Fruit fly (Drosophila melanogaster): ENCODE data around the gene CG1958.

Gene CG1958

DNA sequence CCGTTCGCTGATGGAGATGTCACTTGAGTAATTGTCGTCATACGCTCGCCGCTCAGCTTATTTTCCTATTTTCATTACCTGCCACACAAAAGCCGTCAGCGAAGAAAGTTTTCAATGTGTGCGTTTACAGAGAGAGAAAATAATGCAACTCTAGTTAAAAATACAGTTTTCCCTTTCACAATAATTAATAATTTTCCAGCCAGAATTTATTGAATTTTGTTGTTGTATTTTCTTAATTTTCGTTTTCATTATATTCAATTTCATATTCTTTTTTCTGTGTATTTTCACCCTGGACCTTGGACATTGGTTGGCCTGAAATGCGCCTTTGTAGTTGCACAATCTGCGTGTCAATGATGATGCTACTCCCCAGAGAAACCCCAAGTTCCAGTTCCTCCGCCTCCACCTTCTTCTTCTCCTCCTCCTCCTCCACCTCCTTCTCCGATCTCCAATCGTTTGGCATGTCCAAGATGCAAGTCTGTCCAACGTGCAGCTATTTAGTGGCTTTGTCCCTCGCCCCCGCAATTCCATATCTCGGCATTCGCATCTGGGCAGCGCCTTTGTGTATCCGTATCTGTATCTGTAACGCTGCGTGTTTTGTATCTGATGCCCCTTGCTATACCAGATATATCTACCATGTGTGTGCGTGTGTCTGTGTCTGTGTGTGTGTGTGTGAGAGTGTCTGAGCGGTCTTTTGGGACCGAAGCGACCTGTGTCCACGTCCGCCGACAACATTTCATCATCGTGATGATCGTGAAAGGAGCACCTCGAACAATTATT, 44.4 kb upstream of the CG1958 start (continued):
- TF ChIP-seq CG10366 (GFP tag; IDR thresholded peaks at IDR 0.05): no peak
- no peak for TF ChIP-seq onecut (GFP tag; IDR thresholded peaks at IDR 0.05)
- no peak for TF ChIP-seq ERR (GFP tag; optimal IDR thresholded peaks at IDR 0.05)
- TF ChIP-seq CG2202 (tag; optimal IDR thresholded peaks at IDR 0.05): no peak
- no peak for TF ChIP-seq CG10267 (tag; optimal IDR thresholded peaks at IDR 0.05)
- no peak for TF ChIP-seq wek (GFP tag; optimal IDR thresholded peaks at IDR 0.05)
- no peak for TF ChIP-seq psq (GFP tag; optimal IDR thresholded peaks at IDR 0.05)
- no peak for TF ChIP-seq gt (GFP tag; IDR thresholded peaks at IDR 0.05)
- peak; percentile 25 for TF ChIP-seq CG12391 (tag; optimal IDR thresholded peaks at IDR 0.05)
- TF ChIP-seq cato (GFP tag; optimal IDR thresholded peaks at IDR 0.05; ENCODE audit: borderline replicate concordance): no peak
- no peak for TF ChIP-seq jumu (GFP tag; optimal IDR thresholded peaks at IDR 0.05)
- TF ChIP-seq vvl (GFP tag; IDR thresholded peaks at IDR 0.05): peak; percentile 50; the same call in 1 of the 2 replicates
- TF ChIP-seq CG12236 (GFP tag; optimal IDR thresholded peaks at IDR 0.05): no peak
- TF ChIP-seq Gug (GFP tag; IDR thresholded peaks at IDR 0.05): no peak
- no peak for TF ChIP-seq NfI (GFP tag; optimal IDR thresholded peaks at IDR 0.05)
- TF ChIP-seq Chrac-16 (GFP tag; optimal IDR thresholded peaks at IDR 0.05): no peak
- no peak for TF ChIP-seq chm (GFP tag; IDR thresholded peaks at IDR 0.05)
- no peak for TF ChIP-seq CG3847 (GFP tag; IDR thresholded peaks at IDR 0.05)
- no peak for TF ChIP-seq CG4854 (GFP tag; optimal IDR thresholded peaks at IDR 0.05)
- TF ChIP-seq unc-4 (GFP tag; IDR thresholded peaks at IDR 0.05; ENCODE audit: partially characterized antibody): no peak
- no peak for TF ChIP-seq so (GFP tag; IDR thresholded peaks at IDR 0.05)
- no peak for TF ChIP-seq toy (GFP tag; IDR thresholded peaks at IDR 0.05)
- no peak for TF ChIP-seq CG6254 (GFP tag; optimal IDR thresholded peaks at IDR 0.05)
- TF ChIP-seq GATAe (GFP tag; conservative IDR thresholded peaks at IDR 0.05): no peak
- no peak for TF ChIP-seq Myb (GFP tag; optimal IDR thresholded peaks at IDR 0.05)
- peak; percentile 32 for TF ChIP-seq phol (tag; optimal IDR thresholded peaks at IDR 0.05)
- TF ChIP-seq dmrt11E (tag; optimal IDR thresholded peaks at IDR 0.05): peak; percentile 55
- peak; percentile 3 for TF ChIP-seq trem (tag; optimal IDR thresholded peaks at IDR 0.05)
- no peak for TF ChIP-seq CG10147 (GFP tag; optimal IDR thresholded peaks at IDR 0.05)
- TF ChIP-seq E2f1 (GFP tag; IDR thresholded peaks at IDR 0.05): no peak
- no peak for TF ChIP-seq CG1233 (GFP tag; optimal IDR thresholded peaks at IDR 0.05)
- TF ChIP-seq unpg (GFP tag; optimal IDR thresholded peaks at IDR 0.05): peak; percentile 18
- no peak for TF ChIP-seq CG10565 (GFP tag; optimal IDR thresholded peaks at IDR 0.05)
- TF ChIP-seq CG2712 (tag; optimal IDR thresholded peaks at IDR 0.05): peak; percentile 46
- peak; percentile 12 for TF ChIP-seq CG11504 (tag; optimal IDR thresholded peaks at IDR 0.05)
- no peak for TF ChIP-seq pita (GFP tag; optimal IDR thresholded peaks at IDR 0.05)
- peak; percentile 38 for TF ChIP-seq nom (GFP tag; optimal IDR thresholded peaks at IDR 0.05)
- TF ChIP-seq CG4328 (GFP tag; optimal IDR thresholded peaks at IDR 0.05): no peak
- peak; percentile 47; the same call in 1 of the 3 replicates for TF ChIP-seq zfh1 (GFP tag; IDR thresholded peaks at IDR 0.05)
- no peak for TF ChIP-seq gcm (GFP tag; optimal IDR thresholded peaks at IDR 0.05)
- no peak for TF ChIP-seq kay (GFP tag; optimal IDR thresholded peaks at IDR 0.05)
- TF ChIP-seq zen (tag; optimal IDR thresholded peaks at IDR 0.05): peak; percentile 5
- no peak for TF ChIP-seq sqz (GFP tag; optimal IDR thresholded peaks at IDR 0.05)
- TF ChIP-seq CG15696 (tag; optimal IDR thresholded peaks at IDR 0.05): peak; percentile 24
- TF ChIP-seq CG6272 (GFP tag; IDR thresholded peaks at IDR 0.05): no peak
- no peak for TF ChIP-seq usp (GFP tag; optimal IDR thresholded peaks at IDR 0.05)
- TF ChIP-seq Dp (GFP tag; optimal IDR thresholded peaks at IDR 0.05): no peak
- TF ChIP-seq Sry-β (GFP tag; optimal IDR thresholded peaks at IDR 0.05): no peak
- TF ChIP-seq C15 (GFP tag; IDR thresholded peaks at IDR 0.05): no peak
- TF ChIP-seq CG9797 (GFP tag; optimal IDR thresholded peaks at IDR 0.05): no peak

All from whole organism, embryonic.